Worm (Caenorhabditis elegans) whole organism, late embryonic: Measurements from ENCODE around the gene W04E12.4.

ENCODE experiments used
- F13H6.1 ChIP-seq: sonication (generic microtip); optimal IDR thresholded peaks from 2 replicates; lab custom pipeline; 2016; ENCODE audit warnings: missing genetic modification characterization, missing compliant biosample characterization
- K09A11.1 ChIP-seq: sonication (generic microtip); optimal IDR thresholded peaks from 2 replicates; lab custom pipeline; 2017; ENCODE audit warnings: antibody characterized with exemption, mild to moderate bottlenecking, missing genetic modification characterization, missing compliant biosample characterization; ENCODE audit not compliant: insufficient read depth
- T23F11.4 ChIP-seq: fragments of 200-800 bp; sonication (Bioruptor generic); optimal IDR thresholded peaks from 2 replicates; lab custom pipeline; 2018; ENCODE audit warnings: mild to moderate bottlenecking, missing genetic modification characterization, missing compliant biosample characterization
- Y22D7AL.16 ChIP-seq: sonication (generic microtip); optimal IDR thresholded peaks from 2 replicates; lab custom pipeline; 2016; ENCODE audit warnings: missing genetic modification characterization, missing compliant biosample characterization
- ahr-1 ChIP-seq: sonication (generic microtip); optimal IDR thresholded peaks from 2 replicates; lab custom pipeline; 2016; ENCODE audit warnings: missing genetic modification characterization, missing compliant biosample characterization
- ama-1 ChIP-seq: fragments of 150-350 bp; optimal IDR thresholded peaks from 2 replicates; lab custom pipeline; 2014
- ceh-18 ChIP-seq: sonication (generic microtip); optimal IDR thresholded peaks from 2 replicates; lab custom pipeline; 2016; ENCODE audit warnings: missing genetic modification characterization, missing compliant biosample characterization
- ceh-24 ChIP-seq: sonication (generic microtip); optimal IDR thresholded peaks from 2 replicates; lab custom pipeline; 2016; ENCODE audit warnings: mild to moderate bottlenecking, missing genetic modification characterization, missing compliant biosample characterization
- ceh-30 ChIP-seq: fragments of 150-350 bp; optimal IDR thresholded peaks from 2 replicates; lab custom pipeline; 2014; ENCODE audit warnings: missing biosample characterization, missing genetic modification characterization
- ceh-31 ChIP-seq: sonication (generic microtip); optimal IDR thresholded peaks from 2 replicates; lab custom pipeline; 2016; ENCODE audit warnings: missing genetic modification characterization, missing compliant biosample characterization
- ceh-34 ChIP-seq: sonication (generic microtip); optimal IDR thresholded peaks from 2 replicates; lab custom pipeline; 2016; ENCODE audit warnings: mild to moderate bottlenecking, missing genetic modification characterization, missing compliant biosample characterization
- ceh-6 ChIP-seq: fragments of 200-800 bp; sonication (Bioruptor generic); optimal IDR thresholded peaks from 2 replicates; lab custom pipeline; 2018; ENCODE audit warnings: mild to moderate bottlenecking, missing genetic modification characterization, missing compliant biosample characterization
- ceh-9 ChIP-seq: sonication (generic microtip); optimal IDR thresholded peaks from 2 replicates; lab custom pipeline; 2016; ENCODE audit warnings: mild to moderate bottlenecking, missing genetic modification characterization, inconsistent platforms, missing compliant biosample characterization
- che-1 ChIP-seq: sonication (generic microtip); optimal IDR thresholded peaks from 2 replicates; lab custom pipeline; 2016; ENCODE audit warnings: mild to moderate bottlenecking, missing genetic modification characterization, missing compliant biosample characterization
- dmd-4 ChIP-seq: sonication (generic microtip); optimal IDR thresholded peaks from 2 replicates; lab custom pipeline; 2016; ENCODE audit warnings: borderline replicate concordance, missing genetic modification characterization, missing compliant biosample characterization
- fax-1 ChIP-seq: sonication (generic microtip); optimal IDR thresholded peaks from 2 replicates; lab custom pipeline; 2016; ENCODE audit warnings: missing genotype, missing genetic modification characterization, missing compliant biosample characterization
- fkh-10 ChIP-seq: fragments of 150-350 bp; optimal IDR thresholded peaks from 2 replicates; lab custom pipeline; 2014; ENCODE audit warnings: missing biosample characterization, missing genetic modification reagents, missing genetic modification characterization
- gmeb-2 ChIP-seq: sonication (generic microtip); optimal IDR thresholded peaks from 2 replicates; lab custom pipeline; 2016; ENCODE audit warnings: missing genetic modification characterization, inconsistent platforms, missing compliant biosample characterization
- hlh-13 ChIP-seq: fragments of 200-800 bp; sonication (Bioruptor generic); optimal IDR thresholded peaks from 2 replicates; lab custom pipeline; 2018; ENCODE audit warnings: mild to moderate bottlenecking, missing genetic modification characterization, missing compliant biosample characterization
- hlh-15 ChIP-seq: sonication (generic microtip); optimal IDR thresholded peaks from 2 replicates; lab custom pipeline; 2016; ENCODE audit warnings: missing genetic modification characterization, missing compliant biosample characterization
- hlh-30 ChIP-seq: sonication (generic microtip); optimal IDR thresholded peaks from 2 replicates; lab custom pipeline; 2017; ENCODE audit warnings: antibody characterized with exemption, missing genetic modification characterization, missing compliant biosample characterization; ENCODE audit not compliant: insufficient read depth
- lim-6 ChIP-seq: sonication (generic microtip); optimal IDR thresholded peaks from 2 replicates; lab custom pipeline; 2016; ENCODE audit warnings: missing genetic modification characterization, missing compliant biosample characterization
- lin-11 ChIP-seq: fragments of 200-800 bp; sonication (Bioruptor generic); optimal IDR thresholded peaks from 2 replicates; lab custom pipeline; 2018; ENCODE audit warnings: mild to moderate bottlenecking, missing genetic modification characterization, missing compliant biosample characterization
- madf-2 ChIP-seq: sonication (generic microtip); optimal IDR thresholded peaks from 2 replicates; lab custom pipeline; 2017; ENCODE audit warnings: missing genetic modification characterization, missing compliant biosample characterization
- nfya-1 ChIP-seq: sonication (generic microtip); optimal IDR thresholded peaks from 2 replicates; lab custom pipeline; 2017; ENCODE audit warnings: missing genetic modification characterization, mild to moderate bottlenecking, missing compliant biosample characterization, antibody characterized with exemption, moderate library complexity
- nhr-232 ChIP-seq: sonication (generic microtip); optimal IDR thresholded peaks from 2 replicates; lab custom pipeline; 2016; ENCODE audit warnings: missing genetic modification characterization, missing compliant biosample characterization
- npax-4 ChIP-seq: sonication (generic microtip); optimal IDR thresholded peaks from 2 replicates; lab custom pipeline; 2016; ENCODE audit warnings: missing genetic modification characterization, missing compliant biosample characterization
- pag-3 ChIP-seq: sonication (generic microtip); optimal IDR thresholded peaks from 2 replicates; lab custom pipeline; 2016; ENCODE audit warnings: missing compliant biosample characterization, missing genetic modification characterization, borderline replicate concordance
- pax-1 ChIP-seq: fragments of 150-350 bp; optimal IDR thresholded peaks from 2 replicates; lab custom pipeline; 2014; ENCODE audit warnings: missing biosample characterization, missing genetic modification characterization
- pha-2 ChIP-seq: sonication (generic microtip); optimal IDR thresholded peaks from 2 replicates; lab custom pipeline; 2017; ENCODE audit warnings: mild to moderate bottlenecking, missing genetic modification characterization, missing compliant biosample characterization
- pha-4 ChIP-seq: fragments of 150-350 bp; optimal IDR thresholded peaks from 2 replicates; lab custom pipeline; 2018; ENCODE audit warnings: missing biosample characterization, missing genetic modification reagents, missing genetic modification characterization
- pqm-1 ChIP-seq: sonication (generic microtip); optimal IDR thresholded peaks from 2 replicates; lab custom pipeline; 2016; ENCODE audit warnings: missing genetic modification characterization, missing compliant biosample characterization
- rnt-1 ChIP-seq: sonication (generic microtip); optimal IDR thresholded peaks from 2 replicates; lab custom pipeline; 2016; ENCODE audit warnings: missing genetic modification characterization, missing compliant biosample characterization
- sox-4 ChIP-seq: sonication (generic microtip); optimal IDR thresholded peaks from 2 replicates; lab custom pipeline; 2017; ENCODE audit warnings: mild to moderate bottlenecking, missing genetic modification characterization, inconsistent platforms, missing compliant biosample characterization
- syd-9 ChIP-seq: sonication (generic microtip); optimal IDR thresholded peaks from 2 replicates; lab custom pipeline; 2016; ENCODE audit warnings: mild to moderate bottlenecking, missing genetic modification characterization, moderate library complexity, missing compliant biosample characterization
- tbx-2 ChIP-seq: sonication (generic microtip); optimal IDR thresholded peaks from 2 replicates; lab custom pipeline; 2016; ENCODE audit warnings: missing genetic modification characterization, missing compliant biosample characterization
- tbx-7 ChIP-seq: sonication (generic microtip); optimal IDR thresholded peaks from 2 replicates; lab custom pipeline; 2016; ENCODE audit warnings: missing genotype, missing genetic modification characterization, missing compliant biosample characterization
- unc-42 ChIP-seq: sonication (generic microtip); optimal IDR thresholded peaks from 2 replicates; lab custom pipeline; 2016; ENCODE audit warnings: missing genotype, missing genetic modification characterization, missing compliant biosample characterization
- unc-55 ChIP-seq: sonication (generic microtip); optimal IDR thresholded peaks from 2 replicates; lab custom pipeline; 2017; ENCODE audit warnings: missing biosample characterization, missing genetic modification reagents, missing genetic modification characterization
- unc-86 ChIP-seq: sonication (generic microtip); optimal IDR thresholded peaks from 2 replicates; lab custom pipeline; 2016; ENCODE audit warnings: missing genetic modification characterization, missing compliant biosample characterization
- zip-5 ChIP-seq: sonication (generic microtip); optimal IDR thresholded peaks from 2 replicates; lab custom pipeline; 2016; ENCODE audit warnings: missing genetic modification characterization, missing compliant biosample characterization
- ztf-16 ChIP-seq: sonication (generic microtip); optimal IDR thresholded peaks from 2 replicates; lab custom pipeline; 2017; ENCODE audit warnings: missing genetic modification characterization, missing compliant biosample characterization

The W04E12.4 gene

DNA sequence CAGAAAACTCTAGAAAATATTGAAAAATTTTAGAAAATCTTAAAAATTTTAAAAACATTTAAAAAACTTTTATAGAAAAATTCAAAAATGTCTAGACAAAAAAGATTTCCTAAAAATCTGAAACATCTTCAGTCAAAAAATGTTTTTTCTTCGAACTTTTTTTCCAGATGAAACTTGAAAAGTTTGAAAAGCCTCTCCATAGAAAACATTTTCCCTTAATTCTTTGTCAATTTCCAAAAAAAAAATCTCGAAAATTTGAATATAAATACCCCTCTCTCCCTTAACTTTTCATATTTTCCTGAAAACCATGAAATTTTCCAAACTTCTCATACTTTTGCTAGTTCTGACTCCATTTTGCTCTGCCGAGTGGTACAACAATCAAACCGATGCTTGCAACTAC is 14.7 kb upstream of the W04E12.4 start, which contains the start of gene Y116F11A.3:
Y116F11A.3 (plus strand) TSS at position 301 of the 400 bp plus-strand sequence.
- TF ChIP-seq hlh-13 (GFP tag; lab: Kevin White, UChicago) (no peak), zip-5 (tag; lab: Kevin White, UChicago) (no peak), ceh-24 (tag; lab: Kevin White, UChicago) (no peak), pqm-1 (tag; lab: Kevin White, UChicago) (no peak), unc-86 (tag; lab: Kevin White, UChicago) (no peak), ahr-1 (tag; lab: Kevin White, UChicago) (no peak), npax-4 (tag; lab: Kevin White, UChicago) (no peak), syd-9 (tag; lab: Kevin White, UChicago) (no peak), fkh-10 (GFP tag; lab: Kevin White, UChicago) (no peak), T23F11.4 (GFP tag; lab: Kevin White, UChicago) (no peak), pha-4 (no peak), ceh-31 (tag; lab: Kevin White, UChicago) (no peak), hlh-30 (tag; lab: Kevin White, UChicago) (no peak), pha-2 (tag; lab: Kevin White, UChicago) (no peak), pax-1 (tag; lab: Kevin White, UChicago) (no peak), dmd-4 (tag; lab: Kevin White, UChicago) (no peak), lin-11 (tag; lab: Kevin White, UChicago) (no peak)

DNA sequence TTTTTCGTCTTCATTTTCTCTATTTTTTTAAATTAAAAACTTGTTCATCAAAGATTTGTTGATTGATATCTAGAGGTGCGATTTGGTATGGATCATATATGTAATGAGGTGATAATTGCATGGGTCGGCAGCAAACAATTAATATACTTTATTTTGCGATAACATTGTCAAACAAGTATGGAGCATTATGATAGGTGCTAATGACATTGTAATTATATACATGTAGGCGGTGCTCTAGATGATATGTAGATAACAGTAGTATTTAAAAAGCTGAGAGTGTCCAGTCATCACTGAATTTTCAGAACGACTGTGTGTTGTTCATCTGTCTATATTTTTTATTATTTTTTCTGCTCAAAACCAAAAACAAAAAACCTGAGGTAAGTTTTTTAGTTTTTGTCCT is 13.1 kb upstream of the W04E12.4 start, which contains the start of gene Y116F11A.1:
Y116F11A.1 (plus strand) TSS at position 301 of the 400 bp plus-strand sequence.
- no peak for TF ChIP-seq ama-1 (lab: Kevin White, UChicago)
- no peak for TF ChIP-seq fax-1 (tag; lab: Kevin White, UChicago)
- no peak for TF ChIP-seq Y22D7AL.16

DNA sequence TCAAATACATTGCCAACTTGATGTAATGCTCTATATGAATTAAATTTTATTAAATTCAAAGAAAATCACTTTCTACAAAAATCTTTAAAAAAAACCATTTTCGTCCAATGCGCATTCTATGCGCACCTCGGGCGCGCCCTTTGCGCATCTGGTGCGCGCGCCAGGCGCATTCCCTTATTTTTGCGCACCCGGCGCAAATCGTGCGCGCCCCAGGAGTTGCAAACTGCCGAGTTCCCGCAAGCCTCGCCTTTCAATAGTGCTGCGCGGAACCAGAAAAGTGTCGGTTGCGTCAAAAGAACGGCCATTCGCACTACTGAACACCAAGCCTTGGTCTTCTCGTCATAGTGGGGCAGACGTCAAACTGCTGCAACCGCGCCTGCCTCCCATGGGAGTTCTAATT is 9.7 kb upstream of the W04E12.4 start:
- TF ChIP-seq gmeb-2 (tag; lab: Kevin White, UChicago) (no peak), pag-3 (tag; lab: Kevin White, UChicago) (peak; percentile 40)

DNA sequence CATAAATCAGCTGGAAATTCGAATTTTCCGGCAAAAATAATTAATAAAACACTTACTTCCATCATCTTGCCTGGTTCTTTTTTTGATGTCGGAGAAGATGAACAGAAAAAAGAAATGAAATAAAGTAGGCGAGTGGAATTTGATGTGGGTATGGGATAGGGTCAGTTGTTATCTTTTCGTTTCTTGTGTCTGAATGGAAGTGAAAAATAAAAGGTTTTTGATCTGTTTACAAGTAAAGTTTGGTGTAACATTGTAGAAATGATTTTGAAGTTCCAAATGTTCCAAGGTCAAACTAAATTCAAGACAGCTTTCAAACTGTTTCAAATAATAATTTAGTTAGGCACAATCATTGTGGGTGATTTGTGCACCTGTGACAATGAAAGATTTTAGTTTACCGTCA is 5.9 kb upstream of the W04E12.4 start, which contains the start of gene W04E12.7:
W04E12.7 (minus strand) TSS at position 101 of the 400 bp plus-strand sequence.
- TF ChIP-seq ceh-18 (tag; lab: Kevin White, UChicago) (no peak), unc-42 (tag; lab: Kevin White, UChicago) (no peak), pax-1 (tag; lab: Kevin White, UChicago) (no peak), madf-2 (no peak), hlh-15 (no peak), K09A11.1 (no peak), rnt-1 (tag; lab: Kevin White, UChicago) (no peak), unc-55 (GFP tag; lab: Kevin White, UChicago) (no peak), ceh-34 (tag; lab: Kevin White, UChicago) (no peak), che-1 (no peak), lin-11 (tag; lab: Kevin White, UChicago) (no peak), hlh-13 (GFP tag; lab: Kevin White, UChicago) (no peak), nhr-232 (tag; lab: Kevin White, UChicago) (no peak), pag-3 (tag; lab: Kevin White, UChicago) (no peak), syd-9 (tag; lab: Kevin White, UChicago) (no peak), nfya-1 (tag; lab: Kevin White, UChicago) (no peak), ztf-16 (tag; lab: Kevin White, UChicago) (no peak)

DNA sequence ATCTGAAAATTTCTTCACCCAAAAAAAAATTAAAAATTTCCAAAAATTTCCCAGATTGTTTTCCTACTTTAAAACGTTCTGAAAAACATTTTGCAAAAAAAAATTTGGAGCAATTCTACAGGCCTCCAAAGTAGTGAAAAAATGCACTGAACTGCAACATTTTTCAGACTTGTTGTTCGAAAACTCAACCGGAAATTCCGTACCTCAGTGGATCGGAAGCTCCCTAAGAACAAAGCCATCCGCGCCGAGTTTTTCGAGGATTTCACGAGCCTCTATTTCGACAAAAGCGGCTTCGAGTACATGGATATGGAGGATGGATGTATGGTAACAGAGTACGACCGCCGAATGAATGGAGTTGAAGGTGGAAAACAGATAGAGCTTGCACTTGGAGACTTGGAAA is 5.3 kb upstream of the W04E12.4 start, which contains the start of gene fbxa-131:
fbxa-131 (plus strand) TSS at position 301 of the 400 bp plus-strand sequence.
- TF ChIP-seq ceh-9 (no peak), hlh-15 (no peak), ceh-30 (tag; lab: Kevin White, UChicago) (no peak), ceh-18 (tag; lab: Kevin White, UChicago) (no peak), sox-4 (no peak), nfya-1 (tag; lab: Kevin White, UChicago) (no peak), madf-2 (no peak), syd-9 (tag; lab: Kevin White, UChicago) (no peak), ceh-6 (GFP tag; lab: Kevin White, UChicago) (no peak), F13H6.1 (tag; lab: Kevin White, UChicago) (no peak), npax-4 (tag; lab: Kevin White, UChicago) (no peak), tbx-2 (tag; lab: Kevin White, UChicago) (no peak), Y22D7AL.16 (no peak), lim-6 (tag; lab: Kevin White, UChicago) (no peak), tbx-7 (tag; lab: Kevin White, UChicago) (no peak)
